Worm (Caenorhabditis elegans): ENCODE data around the gene Y39A1A.24.

DNA sequence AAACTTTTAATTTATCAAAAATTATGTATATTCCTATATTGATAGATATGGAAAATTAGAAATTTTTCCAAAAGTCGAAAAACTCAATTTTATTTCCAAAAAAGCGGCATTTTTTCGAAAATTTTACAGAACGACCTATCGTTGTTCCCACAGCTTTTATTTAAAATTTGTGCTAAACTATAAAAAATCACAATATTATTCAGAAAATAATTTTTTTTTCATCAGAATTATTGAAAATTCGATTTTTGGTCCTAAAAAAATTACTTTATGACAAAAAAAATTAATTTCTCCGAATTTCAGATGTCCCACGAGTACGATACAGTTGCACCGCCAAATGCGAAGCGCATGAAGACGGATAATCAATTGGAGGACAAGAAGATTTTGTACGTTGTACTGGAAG lies 36.8 kb downstream of the Y39A1A.24 start, which contains the start of gene emg-1:
- no peak for TF ChIP-seq tbx-2 (tag; optimal IDR thresholded peaks at IDR 0.05)
- no peak for TF ChIP-seq hlh-15 (tag; optimal IDR thresholded peaks at IDR 0.05)
- TF ChIP-seq dve-1 (tag; optimal IDR thresholded peaks at IDR 0.05): no peak
- no peak for TF ChIP-seq ets-4 (tag; optimal IDR thresholded peaks at IDR 0.05)
- no peak for TF ChIP-seq unc-55 (GFP tag; optimal IDR thresholded peaks at IDR 0.05)
- TF ChIP-seq pax-1 (tag; optimal IDR thresholded peaks at IDR 0.05): no peak
- no peak for TF ChIP-seq lim-6 (tag; optimal IDR thresholded peaks at IDR 0.05)

All from whole organism, late embryonic.